Fruit fly (Drosophila melanogaster) whole organism, embryonic: ENCODE data around the gene bor.

ENCODE experiments used
- B-H2 ChIP-seq: fragments of 200-800 bp; sonication (Bioruptor generic); optimal IDR thresholded peaks from 2 replicates; lab custom pipeline; 2018; ENCODE audit warnings: missing biosample characterization, mild to moderate bottlenecking, missing genetic modification characterization
- CG10431 ChIP-seq: fragments of 200-800 bp; sonication (Bioruptor generic); optimal IDR thresholded peaks from 3 replicates; lab custom pipeline; 2018; ENCODE audit warnings: missing biosample characterization, mild to moderate bottlenecking, missing genetic modification characterization
- CG11398 ChIP-seq: fragments of 200-800 bp; sonication (Bioruptor generic); optimal IDR thresholded peaks from 2 replicates; lab custom pipeline; 2016; ENCODE audit warnings: missing biosample characterization, missing genetic modification characterization
- CG11504 ChIP-seq: fragments of 200-800 bp; sonication (Bioruptor generic); optimal IDR thresholded peaks from 3 replicates; lab custom pipeline; 2019; ENCODE audit warnings: missing biosample characterization, mild to moderate bottlenecking, missing genetic modification characterization, moderate library complexity
- CG11695 ChIP-seq: fragments of 200-800 bp; sonication (Bioruptor generic); IDR thresholded peaks from 3 replicates; pipeline ENCODE4 v1.3.6; 2022; ENCODE audit warnings: missing biosample characterization, missing genetic modification characterization
- CG12236 ChIP-seq: fragments of 200-800 bp; sonication (Bioruptor generic); optimal IDR thresholded peaks from 2 replicates; lab custom pipeline; 2016; ENCODE audit warnings: missing biosample characterization, missing genetic modification characterization
- CG15514 ChIP-seq: fragments of 200-800 bp; sonication (Bioruptor generic); optimal IDR thresholded peaks from 3 replicates; lab custom pipeline; 2017; ENCODE audit warnings: missing biosample characterization, missing genetic modification characterization, mild to moderate bottlenecking, moderate library complexity, missing genetic modification reagents
- CG16815 ChIP-seq: fragments of 200-800 bp; sonication (Bioruptor generic); optimal IDR thresholded peaks from 3 replicates; lab custom pipeline; 2017; ENCODE audit warnings: missing biosample characterization, mild to moderate bottlenecking, missing genetic modification characterization
- CG17361 ChIP-seq: fragments of 200-800 bp; sonication (Bioruptor generic); IDR thresholded peaks from 3 replicates; pipeline ENCODE4 v1.3.6; 2022; ENCODE audit warnings: missing biosample characterization, missing genetic modification characterization
- CG17912 ChIP-seq: fragments of 200-800 bp; sonication (Bioruptor generic); optimal IDR thresholded peaks from 2 replicates; lab custom pipeline; 2018; ENCODE audit warnings: missing biosample characterization, mild to moderate bottlenecking, missing genetic modification characterization
- CG18619 ChIP-seq: fragments of 200-800 bp; sonication (Bioruptor generic); optimal IDR thresholded peaks from 3 replicates; lab custom pipeline; 2017; ENCODE audit warnings: missing biosample characterization, mild to moderate bottlenecking, missing genetic modification characterization
- CG2199 ChIP-seq: fragments of 200-800 bp; sonication (Bioruptor generic); IDR thresholded peaks from 3 replicates; pipeline ENCODE4 v1.3.6; 2022; ENCODE audit warnings: missing biosample characterization, missing genetic modification characterization
- CG30403 ChIP-seq: fragments of 200-800 bp; sonication (Bioruptor generic); optimal IDR thresholded peaks from 3 replicates; lab custom pipeline; 2016; ENCODE audit warnings: missing biosample characterization, missing genetic modification characterization
- CG34224 ChIP-seq: fragments of 200-800 bp; sonication (Bioruptor generic); IDR thresholded peaks from 3 replicates; pipeline ENCODE4 v1.3.6; 2022; ENCODE audit warnings: missing biosample characterization, missing genetic modification characterization; ENCODE audit not compliant: partially characterized antibody
- CG34422 ChIP-seq: fragments of 200-800 bp; sonication (Bioruptor generic); IDR thresholded peaks from 3 replicates; pipeline ENCODE4 v1.3.6; 2022; ENCODE audit warnings: missing biosample characterization, missing genetic modification characterization
- CG3847 ChIP-seq: fragments of 200-800 bp; sonication (Bioruptor generic); IDR thresholded peaks from 2 replicates; pipeline ENCODE4 v1.3.6; 2022; ENCODE audit warnings: missing biosample characterization, missing genetic modification characterization
- CG3995 ChIP-seq: fragments of 200-800 bp; sonication (Bioruptor generic); optimal IDR thresholded peaks from 3 replicates; lab custom pipeline; 2016; ENCODE audit warnings: missing biosample characterization, missing genetic modification characterization
- CG6854 ChIP-seq: fragments of 200-800 bp; sonication (Bioruptor generic); optimal IDR thresholded peaks from 3 replicates; lab custom pipeline; 2017; ENCODE audit warnings: missing biosample characterization, mild to moderate bottlenecking, missing genetic modification characterization
- CG8089 ChIP-seq: fragments of 200-800 bp; sonication (Bioruptor generic); optimal IDR thresholded peaks from 3 replicates; lab custom pipeline; 2016; ENCODE audit warnings: missing biosample characterization, missing genetic modification characterization
- CG9876 ChIP-seq: fragments of 200-800 bp; sonication (Bioruptor generic); optimal IDR thresholded peaks from 2 replicates; lab custom pipeline; 2016; ENCODE audit warnings: missing biosample characterization, missing genetic modification characterization
- CHES-1-like ChIP-seq: fragments of 200-800 bp; sonication (Bioruptor generic); optimal IDR thresholded peaks from 2 replicates; lab custom pipeline; 2016; ENCODE audit warnings: missing biosample characterization, missing genetic modification characterization
- Dad ChIP-seq: fragments of 200-800 bp; sonication (Bioruptor generic); optimal IDR thresholded peaks from 3 replicates; lab custom pipeline; 2016; ENCODE audit warnings: missing biosample characterization, missing genetic modification characterization
- Hey ChIP-seq: fragments of 200-800 bp; sonication (Bioruptor generic); optimal IDR thresholded peaks from 3 replicates; lab custom pipeline; 2018; ENCODE audit warnings: missing biosample characterization, mild to moderate bottlenecking, missing genetic modification characterization
- HmgD ChIP-seq: fragments of 200-800 bp; sonication (Bioruptor generic); optimal IDR thresholded peaks from 3 replicates; lab custom pipeline; 2016; ENCODE audit warnings: missing biosample characterization, missing genetic modification characterization
- Max ChIP-seq: fragments of 200-800 bp; sonication (Bioruptor generic); optimal IDR thresholded peaks from 2 replicates; lab custom pipeline; 2016; ENCODE audit warnings: missing biosample characterization, mild to moderate bottlenecking, missing genetic modification characterization
- Meics ChIP-seq: fragments of 200-800 bp; sonication (Bioruptor generic); optimal IDR thresholded peaks from 2 replicates; lab custom pipeline; 2017; ENCODE audit warnings: missing biosample characterization, mild to moderate bottlenecking, missing genetic modification characterization
- Nf-YB ChIP-seq: fragments of 200-800 bp; sonication (Bioruptor generic); optimal IDR thresholded peaks from 3 replicates; lab custom pipeline; 2019; ENCODE audit warnings: missing biosample characterization, mild to moderate bottlenecking, missing genetic modification characterization, moderate library complexity
- Optix ChIP-seq: fragments of 200-800 bp; sonication (Bioruptor generic); IDR thresholded peaks from 3 replicates; pipeline ENCODE4 v1.3.6; 2022; ENCODE audit warnings: missing biosample characterization, missing genetic modification characterization
- Pdp1 ChIP-seq, 2 experiments: fragments of 200-800 bp; sonication (Bioruptor generic); optimal IDR thresholded peaks; 3 replicates each; lab custom pipeline; 2016; ENCODE audit warnings: missing biosample characterization in 2 of 2, missing genetic modification characterization in 2 of 2, mild to moderate bottlenecking in 1 of 2, moderate library complexity in 1 of 2
- Sin3A ChIP-seq: fragments of >200 bp; optimal IDR thresholded peaks from 2 replicates; lab custom pipeline; 2018
- Six4 ChIP-seq: fragments of 200-800 bp; sonication (Bioruptor generic); optimal IDR thresholded peaks from 2 replicates; lab custom pipeline; 2016; ENCODE audit warnings: missing biosample characterization, missing genetic modification characterization
- Xrp1 ChIP-seq: fragments of 200-800 bp; sonication (Bioruptor generic); IDR thresholded peaks from 2 replicates; pipeline ENCODE4 v1.3.6; 2022; ENCODE audit warnings: missing biosample characterization, missing genetic modification characterization
- danr ChIP-seq: fragments of 200-800 bp; sonication (Bioruptor generic); IDR thresholded peaks from 2 replicates; pipeline ENCODE4 v1.3.6; 2022; ENCODE audit warnings: missing biosample characterization, missing genetic modification characterization
- dmrt11E ChIP-seq: fragments of 200-800 bp; sonication (Bioruptor generic); optimal IDR thresholded peaks from 3 replicates; lab custom pipeline; 2018; ENCODE audit warnings: missing biosample characterization, mild to moderate bottlenecking, missing genetic modification characterization, moderate library complexity
- ems ChIP-seq: fragments of 200-800 bp; sonication (Bioruptor generic); optimal IDR thresholded peaks from 3 replicates; lab custom pipeline; 2016; ENCODE audit warnings: missing biosample characterization, missing genetic modification characterization
- fd3F ChIP-seq: fragments of 200-800 bp; sonication (Bioruptor generic); optimal IDR thresholded peaks from 2 replicates; lab custom pipeline; 2018; ENCODE audit warnings: missing biosample characterization, mild to moderate bottlenecking, missing genetic modification characterization, moderate library complexity
- gcm2 ChIP-seq: fragments of 200-800 bp; sonication (Bioruptor generic); optimal IDR thresholded peaks from 2 replicates; lab custom pipeline; 2016; ENCODE audit warnings: missing biosample characterization, missing genetic modification characterization
- grn ChIP-seq: fragments of 200-800 bp; sonication (Bioruptor generic); optimal IDR thresholded peaks from 3 replicates; lab custom pipeline; 2017; ENCODE audit warnings: missing biosample characterization, missing genetic modification characterization
- her ChIP-seq: fragments of 200-800 bp; sonication (Bioruptor generic); optimal IDR thresholded peaks from 2 replicates; lab custom pipeline; 2016; ENCODE audit warnings: missing biosample characterization, missing genetic modification characterization
- kah ChIP-seq: fragments of 200-800 bp; sonication (Bioruptor generic); optimal IDR thresholded peaks from 2 replicates; lab custom pipeline; 2018; ENCODE audit warnings: missing biosample characterization, mild to moderate bottlenecking, missing genetic modification characterization
- kay ChIP-seq: fragments of 200-800 bp; sonication (Bioruptor generic); optimal IDR thresholded peaks from 2 replicates; lab custom pipeline; 2016; ENCODE audit warnings: missing biosample characterization, missing genetic modification characterization
- lmd ChIP-seq: fragments of 200-800 bp; sonication (Bioruptor generic); IDR thresholded peaks from 2 replicates; pipeline ENCODE4 v1.3.6; 2022; ENCODE audit warnings: missing biosample characterization, missing genetic modification characterization
- mirr ChIP-seq: fragments of 200-800 bp; sonication (Bioruptor generic); optimal IDR thresholded peaks from 3 replicates; lab custom pipeline; 2018; ENCODE audit warnings: missing biosample characterization, mild to moderate bottlenecking, missing genetic modification characterization
- pita ChIP-seq: fragments of 200-800 bp; sonication (Bioruptor generic); optimal IDR thresholded peaks from 2 replicates; lab custom pipeline; 2017; ENCODE audit warnings: missing biosample characterization, mild to moderate bottlenecking, missing genetic modification characterization
- pum ChIP-seq: fragments of 200-800 bp; sonication (Bioruptor generic); optimal IDR thresholded peaks from 2 replicates; lab custom pipeline; 2016; ENCODE audit warnings: missing biosample characterization, missing genetic modification characterization
- ro ChIP-seq: fragments of 200-800 bp; sonication (Bioruptor generic); IDR thresholded peaks from 2 replicates; pipeline ENCODE4 v1.3.6; 2022; ENCODE audit warnings: missing biosample characterization, missing genetic modification characterization
- row ChIP-seq: fragments of 200-800 bp; sonication (Bioruptor generic); IDR thresholded peaks from 3 replicates; pipeline ENCODE4 v1.3.6; 2022; ENCODE audit warnings: missing biosample characterization, missing genetic modification characterization
- schlank ChIP-seq: fragments of 200-800 bp; sonication (Bioruptor generic); optimal IDR thresholded peaks from 2 replicates; lab custom pipeline; 2018; ENCODE audit warnings: missing biosample characterization, mild to moderate bottlenecking, missing genetic modification characterization
- vfl ChIP-seq: fragments of 200-800 bp; sonication (Bioruptor generic); optimal IDR thresholded peaks from 2 replicates; lab custom pipeline; 2016; ENCODE audit warnings: missing biosample characterization, missing genetic modification characterization
- z ChIP-seq: fragments of 200-800 bp; sonication (Bioruptor generic); IDR thresholded peaks from 3 replicates; pipeline ENCODE4 v1.3.6; 2022; ENCODE audit warnings: missing biosample characterization, missing genetic modification characterization

bor gene

DNA sequence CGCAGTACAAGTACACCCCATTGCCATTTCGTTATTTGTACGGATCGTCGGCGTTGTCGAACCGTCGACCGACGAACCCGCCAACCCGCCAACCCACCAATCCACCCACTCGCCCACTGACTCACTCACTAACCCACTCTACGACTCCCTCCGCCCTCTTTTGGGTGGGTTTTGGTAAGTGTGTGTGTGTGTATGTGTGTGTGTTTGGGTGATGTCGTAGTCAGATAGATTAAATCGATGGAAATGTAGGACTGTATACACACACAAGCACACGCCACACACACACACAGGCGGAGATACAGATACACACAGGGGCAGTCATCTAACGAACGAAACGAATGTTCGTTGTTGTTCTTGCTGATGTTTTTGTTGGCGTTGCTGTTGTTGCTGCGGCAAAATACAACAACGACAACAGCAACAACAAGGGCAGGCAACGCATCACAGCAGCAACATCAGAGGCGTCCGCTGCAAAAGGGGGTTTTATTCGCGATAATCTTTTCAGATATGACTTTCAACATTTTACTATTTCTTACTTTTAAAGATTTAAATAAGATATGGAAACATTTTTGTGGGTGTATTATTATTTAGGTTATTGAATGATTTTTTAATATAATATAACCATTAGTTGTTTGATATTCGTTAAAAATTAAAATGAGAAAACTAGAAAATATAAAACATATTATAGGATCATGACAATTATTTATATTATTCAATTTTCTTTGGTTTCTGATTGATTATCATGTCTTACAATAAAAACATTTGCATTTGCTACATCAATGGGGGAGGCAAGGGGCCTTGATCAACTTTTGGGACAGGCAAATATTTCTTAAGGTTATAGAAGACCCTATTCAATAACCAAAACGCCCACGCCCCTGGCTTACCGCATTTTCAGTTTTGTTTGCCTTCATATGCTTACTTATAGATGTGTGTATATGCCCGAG, 42.3 kb downstream of the bor start (continued):
- TF ChIP-seq Xrp1 (GFP tag; lab: Robert Waterston, UW): peak; percentile 71
- TF ChIP-seq kay (GFP tag; lab: Kevin White, UChicago): peak; percentile 88
- peak; percentile 87 for TF ChIP-seq mirr
- peak; percentile 81 for TF ChIP-seq row (GFP tag; lab: Robert Waterston, UW)
- TF ChIP-seq CG34422 (GFP tag; lab: Robert Waterston, UW): peak; percentile 68
- TF ChIP-seq danr (GFP tag; lab: Robert Waterston, UW): no peak
- TF ChIP-seq CG10431 (GFP tag; lab: Kevin White, UChicago): peak; percentile 89
- peak; percentile 83 for TF ChIP-seq lmd (GFP tag; lab: Robert Waterston, UW)
- peak; percentile 28 for TF ChIP-seq HmgD (GFP tag; lab: Kevin White, UChicago)
- TF ChIP-seq CG18619 (GFP tag; lab: Kevin White, UChicago): peak; percentile 98
- TF ChIP-seq CG9876 (GFP tag; lab: Kevin White, UChicago): peak; percentile 32
- TF ChIP-seq CG11504: peak; percentile 96
- TF ChIP-seq Dad (GFP tag; lab: Kevin White, UChicago): no peak
- TF ChIP-seq Nf-YB (GFP tag; lab: Kevin White, UChicago): peak; percentile 85
- no peak for TF ChIP-seq CG3995 (GFP tag; lab: Kevin White, UChicago)
- TF ChIP-seq gcm2 (GFP tag; lab: Kevin White, UChicago): peak; percentile 52
- TF ChIP-seq CG17361 (GFP tag; lab: Robert Waterston, UW): peak; percentile 99
- no peak for TF ChIP-seq Hey (tag; lab: Kevin White, UChicago)
- peak; percentile 95 for TF ChIP-seq Meics
- TF ChIP-seq CG3847 (GFP tag; lab: Robert Waterston, UW): peak; percentile 83
- TF ChIP-seq Pdp1 (GFP tag; optimal IDR thresholded peaks at IDR 0.05; lab: Kevin White, UChicago): peak in 1 of 2 experiments; percentile 55
- TF ChIP-seq CG12236 (GFP tag; lab: Kevin White, UChicago): no peak
- TF ChIP-seq CHES-1-like (GFP tag; lab: Kevin White, UChicago): no peak
- TF ChIP-seq CG17912 (GFP tag; lab: Kevin White, UChicago): no peak
- no peak for TF ChIP-seq CG11398 (GFP tag; lab: Kevin White, UChicago)
- peak; percentile 69 for TF ChIP-seq kah (GFP tag; lab: Kevin White, UChicago)
- TF ChIP-seq ro (GFP tag; lab: Robert Waterston, UW): no peak; the same call in 1 of the 2 replicates
- peak; percentile 79 for TF ChIP-seq fd3F (GFP tag; lab: Kevin White, UChicago)
- no peak for TF ChIP-seq vfl (GFP tag; lab: Kevin White, UChicago)
- peak; percentile 76 for TF ChIP-seq CG11695 (GFP tag; lab: Robert Waterston, UW)
- no peak for TF ChIP-seq CG8089 (GFP tag; lab: Kevin White, UChicago)
- TF ChIP-seq CG16815 (GFP tag; lab: Kevin White, UChicago): peak; percentile 91
- peak; percentile 87 for TF ChIP-seq grn
- TF ChIP-seq dmrt11E: peak; percentile 93
- TF ChIP-seq her: no peak
- TF ChIP-seq CG30403 (GFP tag; lab: Kevin White, UChicago): peak; percentile 95
- peak; percentile 17; the same call in 1 of the 3 replicates for TF ChIP-seq CG2199 (GFP tag; lab: Robert Waterston, UW)
- TF ChIP-seq ems (GFP tag; lab: Kevin White, UChicago): peak; percentile 61
- TF ChIP-seq Max (GFP tag; lab: Kevin White, UChicago): peak; percentile 48
- no peak for TF ChIP-seq pita (GFP tag; lab: Kevin White, UChicago)
- TF ChIP-seq CG6854 (GFP tag; lab: Kevin White, UChicago): peak; percentile 91
- TF ChIP-seq B-H2 (GFP tag; lab: Kevin White, UChicago): peak; percentile 53
- TF ChIP-seq Sin3A (lab: Kevin White, UChicago): no peak
- peak; percentile 17 for TF ChIP-seq pum
- no peak for TF ChIP-seq CG34224
- TF ChIP-seq CG15514 (GFP tag; lab: Kevin White, UChicago): peak; percentile 12
- no peak; the same call in 2 of the 3 replicates for TF ChIP-seq z (GFP tag; lab: Robert Waterston, UW)
- TF ChIP-seq Six4 (GFP tag; lab: Kevin White, UChicago): peak; percentile 86
- no peak for TF ChIP-seq schlank (tag; lab: Kevin White, UChicago)
- TF ChIP-seq Optix (GFP tag; lab: Robert Waterston, UW): peak; percentile 26; the same call in 2 of the 3 replicates
